Fruit fly (Drosophila melanogaster): ENCODE data around the gene CG31704.
A peak's percentile ranks its signal among the peaks of the same experiment; 100 is the strongest.

Gene CG31704

dm6 chr2L:11806701-11807674 lies 33.5 kb upstream of the CG31704 start:
- TF ChIP-seq CG3919 (GFP tag; optimal IDR thresholded peaks at IDR 0.05) = peak; percentile 52
- TF ChIP-seq CG9139 (GFP tag; optimal IDR thresholded peaks at IDR 0.05) = peak; percentile 87
- peak; percentile 63 for TF ChIP-seq dac (GFP tag; optimal IDR thresholded peaks at IDR 0.05)
- no peak for TF ChIP-seq acj6 (GFP tag; optimal IDR thresholded peaks at IDR 0.05)
- TF ChIP-seq CG6808 (GFP tag; optimal IDR thresholded peaks at IDR 0.05) = peak; percentile 84
- TF ChIP-seq achi (GFP tag; optimal IDR thresholded peaks at IDR 0.05) = peak; percentile 54
- TF ChIP-seq CG7368 (GFP tag; optimal IDR thresholded peaks at IDR 0.05) = peak; percentile 52
- no peak for TF ChIP-seq CG11902 (GFP tag; optimal IDR thresholded peaks at IDR 0.05)
- no peak for TF ChIP-seq Sox15 (GFP tag; optimal IDR thresholded peaks at IDR 0.05)
- TF ChIP-seq ss (GFP tag; optimal IDR thresholded peaks at IDR 0.05) = peak; percentile 91 to 97
- TF ChIP-seq Blimp-1 (GFP tag; optimal IDR thresholded peaks at IDR 0.05) = peak; percentile 56
- TF ChIP-seq esn (GFP tag; optimal IDR thresholded peaks at IDR 0.05) = peak; percentile 37
- no peak for TF ChIP-seq Hr38 (GFP tag; optimal IDR thresholded peaks at IDR 0.05)
- peak; percentile 85 for TF ChIP-seq CG1621 (tag; optimal IDR thresholded peaks at IDR 0.05)
- peak; percentile 71 for TF ChIP-seq CG10669 (GFP tag; optimal IDR thresholded peaks at IDR 0.05)
- peak; percentile 37 for TF ChIP-seq OdsH (GFP tag; optimal IDR thresholded peaks at IDR 0.05)
- peak; percentile 76 for TF ChIP-seq CG15336 (GFP tag; IDR thresholded peaks at IDR 0.05)
- peak; percentile 58 for TF ChIP-seq Eip75B (GFP tag; optimal IDR thresholded peaks at IDR 0.05)
- no peak for TF ChIP-seq Hr4 (GFP tag; optimal IDR thresholded peaks at IDR 0.05)
- TF ChIP-seq eg (GFP tag; IDR thresholded peaks at IDR 0.05) = peak; percentile 87
- peak; percentile 55 for TF ChIP-seq fd59A (GFP tag; optimal IDR thresholded peaks at IDR 0.05)
- TF ChIP-seq CG31627 (GFP tag; optimal IDR thresholded peaks at IDR 0.05) = no peak
- peak; percentile 73 for TF ChIP-seq CG32006 (GFP tag; optimal IDR thresholded peaks at IDR 0.05)
- peak; percentile 95 for TF ChIP-seq CG6163 (GFP tag; IDR thresholded peaks at IDR 0.05)
- peak; percentile 62 for TF ChIP-seq salr (GFP tag; optimal IDR thresholded peaks at IDR 0.05)
- TF ChIP-seq CG11762 (GFP tag; optimal IDR thresholded peaks at IDR 0.05; ENCODE audit: insufficient read depth) = no peak
- TF ChIP-seq Eip93F (GFP tag; optimal IDR thresholded peaks at IDR 0.05) = peak; percentile 40
- no peak for TF ChIP-seq Ets21C (GFP tag; optimal IDR thresholded peaks at IDR 0.05)
- peak; percentile 54 for TF ChIP-seq Gug (GFP tag; IDR thresholded peaks at IDR 0.05)
- TF ChIP-seq topi (GFP tag; optimal IDR thresholded peaks at IDR 0.05) = no peak
- TF ChIP-seq CG3032 (tag; optimal IDR thresholded peaks at IDR 0.05) = peak; percentile 68
- peak; percentile 21 for TF ChIP-seq CG4318 (GFP tag; optimal IDR thresholded peaks at IDR 0.05)
- TF ChIP-seq fkh (GFP tag; optimal IDR thresholded peaks at IDR 0.05) = peak; percentile 10
- peak; percentile 60 for TF ChIP-seq CG8632 (GFP tag; optimal IDR thresholded peaks at IDR 0.05)
- TF ChIP-seq Lpt (GFP tag; optimal IDR thresholded peaks at IDR 0.05) = peak; percentile 93
- TF ChIP-seq CG6276 (GFP tag; optimal IDR thresholded peaks at IDR 0.05) = peak; percentile 80
- peak; percentile 70 for TF ChIP-seq Sox102F (GFP tag; optimal IDR thresholded peaks at IDR 0.05)
- peak; percentile 88 for TF ChIP-seq CG16779 (tag; optimal IDR thresholded peaks at IDR 0.05)
- TF ChIP-seq cyc (GFP tag; optimal IDR thresholded peaks at IDR 0.05) = no peak
- TF ChIP-seq CG8119 (GFP tag; IDR thresholded peaks at IDR 0.05) = no peak; the same call in 1 of the 3 replicates
- TF ChIP-seq Sox14 (GFP tag; optimal IDR thresholded peaks at IDR 0.05) = peak; percentile 92
- peak; percentile 53 for TF ChIP-seq CG10631 (GFP tag; optimal IDR thresholded peaks at IDR 0.05)
- no peak for TF ChIP-seq CG8319 (GFP tag; optimal IDR thresholded peaks at IDR 0.05)
- TF ChIP-seq net (GFP tag; optimal IDR thresholded peaks at IDR 0.05) = peak; percentile 76
- TF ChIP-seq svp (GFP tag) = peak; percentile 95
- TF ChIP-seq dsx (GFP tag; optimal IDR thresholded peaks at IDR 0.05; ENCODE audit: poor library complexity, severe bottlenecking) = peak; percentile 99
- TF ChIP-seq fd85E (GFP tag; optimal IDR thresholded peaks at IDR 0.05) = peak; percentile 12
- TF ChIP-seq Met (GFP tag; optimal IDR thresholded peaks at IDR 0.05) = peak; percentile 33
- TF ChIP-seq lz (GFP tag; optimal IDR thresholded peaks at IDR 0.05) = peak; percentile 4
